Fruit fly (Drosophila melanogaster) whole organism, wandering third instar larva: Measurements from ENCODE around the gene CG31926.

ENCODE experiments used
- Abd-B ChIP-seq: fragments of >200 bp; optimal IDR thresholded peaks from 2 replicates; lab custom pipeline; 2017; ENCODE audit warnings: missing biosample characterization, missing genetic modification characterization
- Hnf4 ChIP-seq: fragments of 200-800 bp; sonication (Bioruptor generic); optimal IDR thresholded peaks from 2 replicates; lab custom pipeline; 2016; ENCODE audit warnings: missing biosample characterization, mild to moderate bottlenecking, missing genetic modification characterization
- Myc ChIP-seq: fragments of >200 bp; optimal IDR thresholded peaks from 2 replicates; lab custom pipeline; 2017

- TF ChIP-seq Hnf4 (GFP tag; lab: Kevin White, UChicago) (no peak), Myc (lab: Kevin White, UChicago) (no peak), Abd-B (no peak)
Observed at dm6 chr2L:1449718-1450441, 45.4 kb upstream of the CG31926 start.
